Worm (Caenorhabditis elegans): ENCODE measurements around the gene fbxa-55.

ce11 chrIII:891014-891413 lies 44.9 kb downstream of the fbxa-55 start, which contains the start of gene T24C4.10:
- TF ChIP-seq snpc-4 (GFP tag; optimal IDR thresholded peaks at IDR 0.05) (no peak), snpc-4 (tag; optimal IDR thresholded peaks at IDR 0.05) (no peak), dox-1 (GFP tag; IDR thresholded peaks at IDR 0.05) (no peak), nfya-1 (tag; optimal IDR thresholded peaks at IDR 0.05; ENCODE audit: borderline replicate concordance, insufficient read depth) (no peak), pha-4 (tag; optimal IDR thresholded peaks at IDR 0.05) (no peak), nhr-179 (tag; optimal IDR thresholded peaks at IDR 0.05) (no peak), aptf-2 (GFP tag; conservative IDR thresholded peaks at IDR 0.05) (no peak), ceh-27 (GFP tag; optimal IDR thresholded peaks at IDR 0.05) (no peak)
